Fruit fly (Drosophila melanogaster): Measurements from ENCODE around the gene mys.

- no peak for TF ChIP-seq CG6254 (GFP tag; optimal IDR thresholded peaks at IDR 0.05)
- TF ChIP-seq CG9876 (GFP tag; optimal IDR thresholded peaks at IDR 0.05) = peak; percentile 68
- TF ChIP-seq ap (GFP tag; IDR thresholded peaks at IDR 0.05) = peak; percentile 36; the same call in 1 of the 2 replicates
- TF ChIP-seq NK7.1 (GFP tag; optimal IDR thresholded peaks at IDR 0.05) = peak; percentile 67
- TF ChIP-seq tgo (GFP tag; IDR thresholded peaks at IDR 0.05) = peak; percentile 49; the same call in 2 of the 3 replicates
- peak; percentile 43; the same call in 2 of the 4 replicates for TF ChIP-seq Gug (GFP tag; IDR thresholded peaks at IDR 0.05)
- TF ChIP-seq CG17361 (GFP tag; IDR thresholded peaks at IDR 0.05) = peak; percentile 92
- TF ChIP-seq CG12659 (GFP tag; optimal IDR thresholded peaks at IDR 0.05) = peak; percentile 79
- TF ChIP-seq CHES-1-like (GFP tag; optimal IDR thresholded peaks at IDR 0.05) = peak; percentile 74
- peak; percentile 71 for TF ChIP-seq phol (tag; optimal IDR thresholded peaks at IDR 0.05)
- TF ChIP-seq CG11696 (GFP tag; IDR thresholded peaks at IDR 0.05) = no peak
- no peak for TF ChIP-seq luna (GFP tag; optimal IDR thresholded peaks at IDR 0.05)
Observed at dm6 chrX:8057299-8057730, 4.1 kb upstream of the mys start.
